Worm (Caenorhabditis elegans) whole organism, mixed stage, embryonic: Measurements from ENCODE around the gene sel-15.
"Not testable (repeated sequence)": the region's sequence is repeated elsewhere in the genome, so short reads cannot be mapped to it uniquely, and the experiment has no call there.

Source experiments
- M03D4.4 ChIP-seq: sonication (generic microtip); optimal IDR thresholded peaks from 2 replicates; lab custom pipeline; 2017; ENCODE audit warnings: mild to moderate bottlenecking, missing genetic modification characterization, missing compliant biosample characterization
- bed-3 ChIP-seq: fragments of 200-800 bp; sonication (Bioruptor generic); optimal IDR thresholded peaks from 3 replicates; lab custom pipeline; 2018; ENCODE audit warnings: mild to moderate bottlenecking, missing genetic modification characterization, moderate library complexity, missing compliant biosample characterization
- blmp-1 ChIP-seq: fragments of 150-350 bp; optimal IDR thresholded peaks from 2 replicates; lab custom pipeline; 2014; ENCODE audit warnings: missing biosample characterization, missing genetic modification characterization
- ceh-39 ChIP-seq: fragments of 150-350 bp; optimal IDR thresholded peaks from 2 replicates; lab custom pipeline; 2014; ENCODE audit warnings: missing biosample characterization, missing genetic modification characterization
- ceh-43 ChIP-seq: fragments of 200-800 bp; sonication (Bioruptor generic); optimal IDR thresholded peaks from 2 replicates; lab custom pipeline; 2018; ENCODE audit warnings: mild to moderate bottlenecking, missing genetic modification characterization, moderate library complexity, missing compliant biosample characterization
- ces-1 ChIP-seq: fragments of 150-350 bp; optimal IDR thresholded peaks from 2 replicates; lab custom pipeline; 2014; ENCODE audit warnings: missing biosample characterization, missing genetic modification reagents, missing genetic modification characterization
- cnd-1 ChIP-seq: fragments of 200-800 bp; sonication (Bioruptor generic); optimal IDR thresholded peaks from 2 replicates; lab custom pipeline; 2018; ENCODE audit warnings: mild to moderate bottlenecking, missing genetic modification characterization, missing compliant biosample characterization
- drap-1 ChIP-seq: fragments of 200-800 bp; sonication (Bioruptor generic); optimal IDR thresholded peaks from 3 replicates; lab custom pipeline; 2018; ENCODE audit warnings: mild to moderate bottlenecking, missing genetic modification characterization, missing compliant biosample characterization
- elt-1 ChIP-seq: sonication (generic microtip); optimal IDR thresholded peaks from 2 replicates; lab custom pipeline; 2017; ENCODE audit warnings: missing genetic modification characterization, mild to moderate bottlenecking, missing compliant biosample characterization, antibody characterized with exemption, moderate library complexity, borderline replicate concordance; ENCODE audit not compliant: insufficient read depth
- elt-3 ChIP-seq: fragments of 150-350 bp; optimal IDR thresholded peaks from 2 replicates; lab custom pipeline; 2014; ENCODE audit warnings: missing biosample characterization, missing genetic modification characterization
- ham-2 ChIP-seq: fragments of 200-800 bp; sonication (Bioruptor generic); optimal IDR thresholded peaks from 2 replicates; lab custom pipeline; 2018; ENCODE audit warnings: mild to moderate bottlenecking, missing genetic modification characterization, missing compliant biosample characterization
- lin-13 ChIP-seq: fragments of 150-350 bp; optimal IDR thresholded peaks from 2 replicates; lab custom pipeline; 2014; ENCODE audit warnings: missing biosample characterization, missing genetic modification characterization
- lin-32 ChIP-seq: fragments of 200-800 bp; sonication (Bioruptor generic); optimal IDR thresholded peaks from 2 replicates; lab custom pipeline; 2018; ENCODE audit warnings: mild to moderate bottlenecking, missing genetic modification characterization, missing compliant biosample characterization
- lsy-2 ChIP-seq: fragments of 150-350 bp; optimal IDR thresholded peaks from 2 replicates; lab custom pipeline; 2014; ENCODE audit warnings: missing biosample characterization, missing genetic modification characterization
- mls-2 ChIP-seq: sonication (generic microtip); optimal IDR thresholded peaks from 2 replicates; lab custom pipeline; 2016; ENCODE audit warnings: mild to moderate bottlenecking, missing genetic modification characterization, moderate library complexity, missing compliant biosample characterization
- nhr-12 ChIP-seq: fragments of 150-350 bp; optimal IDR thresholded peaks from 2 replicates; lab custom pipeline; 2014; ENCODE audit warnings: missing biosample characterization, missing genetic modification characterization
- nhr-2 ChIP-seq: fragments of 150-350 bp; optimal IDR thresholded peaks from 2 replicates; lab custom pipeline; 2014; ENCODE audit warnings: missing biosample characterization, missing genetic modification characterization
- nhr-28 ChIP-seq: fragments of 150-350 bp; optimal IDR thresholded peaks from 2 replicates; lab custom pipeline; 2014; ENCODE audit warnings: missing biosample characterization, missing genetic modification characterization
- nhr-76 ChIP-seq: sonication (generic microtip); optimal IDR thresholded peaks from 2 replicates; lab custom pipeline; 2017; ENCODE audit warnings: missing biosample characterization, missing genetic modification characterization
- pha-4 ChIP-seq: fragments of 150-350 bp; optimal IDR thresholded peaks from 2 replicates; lab custom pipeline; 2018; ENCODE audit warnings: missing biosample characterization, missing genetic modification reagents, missing genetic modification characterization
- sem-2 ChIP-seq: fragments of 200-800 bp; sonication (Bioruptor generic); optimal IDR thresholded peaks from 2 replicates; lab custom pipeline; 2018; ENCODE audit warnings: mild to moderate bottlenecking, missing genetic modification characterization, missing compliant biosample characterization
- snpc-4 ChIP-seq: fragments of 150-350 bp; optimal IDR thresholded peaks from 2 replicates; lab custom pipeline; 2014; ENCODE audit warnings: missing biosample characterization, missing genetic modification characterization
- sptf-1 ChIP-seq: sonication (generic microtip); optimal IDR thresholded peaks from 2 replicates; lab custom pipeline; 2017; ENCODE audit warnings: mild to moderate bottlenecking, missing genetic modification characterization, moderate library complexity, missing compliant biosample characterization
- unc-120 ChIP-seq: sonication (generic microtip); optimal IDR thresholded peaks from 2 replicates; lab custom pipeline; 2017; ENCODE audit warnings: missing genetic modification characterization, missing compliant biosample characterization; ENCODE audit not compliant: poor library complexity, severe bottlenecking
- unc-62 ChIP-seq: fragments of 150-350 bp; optimal IDR thresholded peaks from 2 replicates; lab custom pipeline; 2014; ENCODE audit warnings: missing biosample characterization, missing genetic modification reagents, missing genetic modification characterization
- zip-8 ChIP-seq: fragments of 150-350 bp; optimal IDR thresholded peaks from 2 replicates; lab custom pipeline; 2014; ENCODE audit warnings: missing biosample characterization, missing genetic modification characterization
- ztf-11 ChIP-seq: fragments of 150-350 bp; optimal IDR thresholded peaks from 2 replicates; lab custom pipeline; 2014; ENCODE audit warnings: missing biosample characterization, missing genetic modification characterization

The sel-15 gene

DNA sequence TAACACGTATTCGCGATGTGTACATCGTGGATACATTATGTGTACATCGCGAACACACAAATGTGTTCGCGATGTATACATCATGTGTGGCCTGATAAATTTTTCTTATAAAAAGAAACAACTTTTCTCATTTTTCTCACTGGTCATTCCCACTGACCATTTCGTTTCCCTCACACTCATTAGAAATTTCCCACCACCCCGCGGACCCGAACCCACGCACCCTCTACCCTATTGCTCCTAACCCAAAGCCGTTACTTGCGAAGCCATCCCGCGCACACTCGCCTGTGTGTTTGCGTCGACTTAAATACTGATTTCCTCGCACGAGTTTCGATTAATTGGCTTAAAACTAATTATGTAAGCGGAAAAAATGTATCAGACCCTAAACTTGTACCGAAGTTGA is 2.5 kb upstream of the sel-15 start:
- TF ChIP-seq nhr-76 (tag; lab: Kevin White, UChicago) (no peak), cnd-1 (peak; percentile 29)

DNA sequence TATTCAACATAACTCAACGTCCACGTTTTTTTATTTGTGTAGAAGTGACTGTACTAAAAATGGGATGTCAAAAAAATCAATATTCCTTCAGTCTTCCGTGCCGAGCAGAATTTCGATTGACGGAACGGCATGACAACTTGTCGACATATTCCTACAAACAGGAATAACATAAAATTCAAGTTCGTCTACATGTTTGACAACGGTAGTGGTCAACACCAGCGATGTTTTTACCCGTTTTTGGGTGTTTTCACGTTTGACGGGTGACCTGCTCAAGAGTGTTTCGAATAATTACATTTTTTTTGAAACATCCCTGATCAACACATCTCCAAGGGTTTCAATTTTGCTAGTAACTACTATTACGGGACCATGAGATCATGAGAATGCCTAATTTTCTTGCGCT is 4.3 kb downstream of the sel-15 start, which contains the start of gene W02B3.7:
Gene W02B3.7 (minus strand): TSS at position 101 of the 400 bp plus-strand sequence.
- TF ChIP-seq M03D4.4 (no peak), lin-13 (tag; lab: Kevin White, UChicago) (no peak), unc-120 (tag; lab: Kevin White, UChicago) (no peak), ztf-11 (tag; lab: Kevin White, UChicago) (no peak), zip-8 (tag; lab: Kevin White, UChicago) (no peak), bed-3 (GFP tag; lab: Kevin White, UChicago) (no peak), nhr-12 (tag; lab: Kevin White, UChicago) (no peak), snpc-4 (tag; lab: Kevin White, UChicago) (no peak), pha-4 (tag; lab: Kevin White, UChicago) (no peak), ces-1 (no peak), mls-2 (tag; lab: Kevin White, UChicago) (no peak), elt-1 (tag; lab: Kevin White, UChicago) (no peak), sptf-1 (no peak)

DNA sequence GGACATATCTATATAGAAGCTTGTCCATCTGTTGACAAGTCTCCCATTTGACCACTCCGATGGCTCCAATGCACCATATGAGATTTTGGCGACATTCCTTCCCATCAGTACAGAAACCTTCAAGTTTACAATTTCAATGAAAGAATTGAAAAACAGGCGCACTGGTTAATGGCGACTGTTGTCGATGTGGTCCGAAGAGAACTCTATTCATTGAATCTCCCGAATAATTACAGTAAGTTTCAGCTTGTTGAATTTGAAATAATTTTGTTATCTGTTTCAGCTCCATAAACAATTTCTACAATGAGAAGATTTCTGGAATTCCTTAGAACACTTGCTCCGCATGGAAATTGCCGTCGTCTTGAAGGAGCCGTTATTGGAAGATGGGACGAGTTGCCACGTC is 7.4 kb downstream of the sel-15 start, which contains the start of gene elf-1:
Gene elf-1 (plus strand): TSS at position 301 of the 400 bp plus-strand sequence.
- not testable (repeated sequence) for TF ChIP-seq sptf-1; sem-2 (GFP tag; lab: Kevin White, UChicago); zip-8 (tag; lab: Kevin White, UChicago)

DNA sequence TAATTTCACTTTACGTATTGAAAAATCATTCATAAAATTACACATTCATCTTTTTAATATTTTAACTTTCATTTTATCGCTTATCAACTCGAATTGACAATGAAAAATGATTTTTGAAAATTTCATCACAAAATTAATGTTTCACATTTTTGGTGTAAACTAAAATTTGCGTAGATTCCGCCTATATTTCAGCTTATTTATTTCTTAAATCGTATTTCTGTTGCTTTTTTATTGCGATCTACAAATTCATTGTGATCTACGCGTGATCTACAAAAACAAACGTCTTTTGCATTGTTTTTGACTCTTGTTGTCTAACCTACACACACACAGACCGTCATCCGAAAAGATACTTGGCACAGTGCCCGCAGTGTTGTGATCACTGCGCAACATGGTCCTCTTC is 8.2 kb downstream of the sel-15 start:
- TF ChIP-seq ces-1 (no peak), nhr-28 (tag; lab: Kevin White, UChicago) (no peak), zip-8 (tag; lab: Kevin White, UChicago) (no peak), ham-2 (GFP tag; lab: Kevin White, UChicago) (no peak), lin-32 (no peak), elt-1 (tag; lab: Kevin White, UChicago) (no peak), unc-120 (tag; lab: Kevin White, UChicago) (no peak), nhr-12 (tag; lab: Kevin White, UChicago) (no peak), mls-2 (tag; lab: Kevin White, UChicago) (no peak), M03D4.4 (no peak), nhr-2 (tag; lab: Kevin White, UChicago) (no peak), ztf-11 (tag; lab: Kevin White, UChicago) (no peak), nhr-76 (tag; lab: Kevin White, UChicago) (no peak), ceh-39 (tag; lab: Kevin White, UChicago) (no peak), blmp-1 (tag; lab: Kevin White, UChicago) (no peak), pha-4 (tag; lab: Kevin White, UChicago) (no peak), drap-1 (GFP tag; lab: Kevin White, UChicago) (no peak), sem-2 (GFP tag; lab: Kevin White, UChicago) (no peak)

DNA sequence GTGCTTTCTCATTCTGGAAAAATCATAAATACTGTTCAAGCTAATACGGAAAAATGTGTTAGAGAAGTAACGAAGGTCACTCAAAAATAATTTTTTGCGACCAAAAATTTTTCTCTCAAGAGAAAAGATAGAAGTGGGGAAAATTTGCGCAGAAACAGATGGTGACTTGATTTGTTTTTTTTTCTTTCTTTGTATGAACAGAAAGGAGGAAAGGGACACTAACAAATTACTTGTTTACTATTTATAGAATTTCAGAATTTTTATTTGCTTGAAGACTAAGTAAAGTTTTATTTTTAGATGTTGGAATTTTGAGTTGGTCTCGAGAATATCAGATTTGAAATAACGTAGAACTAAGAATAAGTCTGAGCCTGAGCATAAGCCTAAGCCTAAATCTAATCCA is 13.0 kb downstream of the sel-15 start, which contains the start of gene W02B3.4:
Gene W02B3.4 (minus strand): TSS at position 101 of the 400 bp plus-strand sequence.
- TF ChIP-seq nhr-12 (tag; lab: Kevin White, UChicago) (no peak), unc-120 (tag; lab: Kevin White, UChicago) (no peak), nhr-2 (tag; lab: Kevin White, UChicago) (no peak), nhr-76 (tag; lab: Kevin White, UChicago) (no peak), blmp-1 (tag; lab: Kevin White, UChicago) (no peak), ham-2 (GFP tag; lab: Kevin White, UChicago) (no peak)
- TF ChIP-seq, all 35 proteins: peak for 0

DNA sequence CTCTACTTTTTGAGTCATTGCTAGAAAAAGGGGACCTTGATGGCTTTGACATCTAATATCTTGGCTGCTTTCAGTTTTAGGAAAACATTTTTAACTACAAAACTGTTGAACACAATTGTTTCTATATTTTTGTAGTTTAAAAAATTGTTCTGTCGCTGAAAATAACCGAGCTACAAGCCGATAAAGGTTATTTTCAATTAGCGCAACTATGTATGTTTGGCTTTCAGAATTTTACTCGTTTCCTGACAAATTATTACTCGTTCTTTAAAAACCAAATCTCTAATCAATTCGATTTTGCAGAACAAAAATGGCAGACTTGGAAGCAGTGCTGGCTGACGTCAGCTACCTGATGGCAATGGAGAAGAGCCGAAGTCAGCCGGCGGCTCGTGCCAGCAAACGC is 20.4 kb downstream of the sel-15 start, which contains the start of gene grk-2:
Gene grk-2 (plus strand): TSS at position 301 of the 400 bp plus-strand sequence.
- TF ChIP-seq nhr-76 (tag; lab: Kevin White, UChicago): no peak
- TF ChIP-seq sem-2 (GFP tag; lab: Kevin White, UChicago): no peak
- no peak for TF ChIP-seq ham-2 (GFP tag; lab: Kevin White, UChicago)
- TF ChIP-seq bed-3 (GFP tag; lab: Kevin White, UChicago): no peak
- TF ChIP-seq mls-2 (tag; lab: Kevin White, UChicago): no peak

DNA sequence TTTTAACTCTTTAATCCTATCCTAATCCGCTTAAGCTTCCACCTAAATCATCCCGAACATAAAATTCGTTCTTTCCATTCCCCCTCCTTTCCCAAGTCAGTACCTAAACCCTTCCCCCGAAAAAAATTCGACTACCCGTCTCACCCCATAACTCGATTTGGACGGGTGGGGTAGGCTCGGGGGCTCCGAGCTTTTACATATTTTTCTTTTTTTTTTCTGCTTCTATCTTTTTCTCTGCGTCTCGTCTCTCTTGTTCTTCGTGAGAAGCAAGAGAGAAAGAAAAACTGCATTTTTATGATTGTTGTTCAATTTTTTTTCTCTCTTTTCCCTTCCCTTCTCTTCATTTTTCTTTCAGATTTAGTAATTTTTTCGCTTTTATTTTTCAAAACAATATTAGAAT is 20.9 kb downstream of the sel-15 start:
- TF ChIP-seq ztf-11 (tag; lab: Kevin White, UChicago) (no peak), elt-3 (no peak), unc-62 (GFP tag; lab: Kevin White, UChicago) (no peak), ces-1 (peak; percentile 96), lsy-2 (no peak), ceh-43 (no peak), nhr-12 (tag; lab: Kevin White, UChicago) (no peak)
